Worm (Caenorhabditis elegans) whole organism, L4/young adult: ENCODE measurements around the gene eppl-1.

Source experiments
- W03F9.2 ChIP-seq: fragments of 150-350 bp; optimal IDR thresholded peaks from 2 replicates; lab custom pipeline; 2014; ENCODE audit warnings: missing biosample characterization, missing genetic modification characterization
- dao-5 ChIP-seq: sonication (generic microtip); optimal IDR thresholded peaks from 2 replicates; lab custom pipeline; 2016; ENCODE audit warnings: missing genotype, missing genetic modification characterization, moderate library complexity, missing compliant biosample characterization
- him-1 ChIP-seq: sonication (generic microtip); optimal IDR thresholded peaks from 2 replicates; lab custom pipeline; 2016; ENCODE audit warnings: missing genotype, missing genetic modification reagents, missing genetic modification characterization, missing compliant biosample characterization

DNA sequence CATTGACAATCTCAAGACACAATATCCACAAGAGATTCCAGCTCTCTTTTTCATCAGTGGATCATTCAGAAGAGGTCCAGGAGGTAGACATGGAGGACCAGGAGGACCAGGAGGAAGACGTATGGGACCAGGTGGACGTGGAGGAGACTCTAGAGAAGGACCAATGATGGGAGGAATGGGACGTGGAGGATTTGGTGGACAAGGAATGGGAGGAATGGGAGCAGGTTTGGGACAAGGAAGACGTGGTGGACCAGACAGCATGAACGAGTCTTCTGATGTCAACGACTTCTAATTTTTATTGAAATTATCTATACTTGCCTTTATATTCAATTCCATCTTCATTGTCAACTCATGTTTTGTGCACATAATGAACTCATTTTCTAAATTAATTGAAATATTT is 36.5 kb upstream of the eppl-1 start:
- TF ChIP-seq him-1 (tag; lab: Kevin White, UChicago) (no peak), dao-5 (tag; lab: Kevin White, UChicago) (no peak), W03F9.2 (tag; lab: Kevin White, UChicago) (no peak)
